Worm (Caenorhabditis elegans): ENCODE measurements around the gene str-118.

str-118 gene

DNA sequence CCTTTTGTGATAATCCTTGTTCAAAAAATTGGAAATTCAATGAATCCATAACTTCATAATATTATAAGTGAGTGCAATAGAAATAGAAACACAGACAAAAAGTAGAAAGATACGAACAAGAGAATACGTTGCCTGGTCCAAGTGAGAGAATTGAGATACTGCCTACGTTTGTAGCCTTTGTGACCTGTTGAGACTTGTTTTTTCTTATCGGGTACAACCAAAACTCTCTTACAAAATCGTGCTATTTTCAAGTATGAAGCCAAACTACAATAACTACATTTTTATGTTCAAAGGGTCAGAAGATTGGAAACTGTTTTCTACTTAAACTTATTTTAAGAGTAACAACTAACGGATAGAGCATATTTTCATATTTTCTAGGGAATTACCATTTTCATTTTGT, 29.7 kb downstream of the str-118 start, which contains the start of gene nhr-205:
Gene nhr-205 (minus strand): TSS at position 141 of the 400 bp plus-strand sequence.
- TF ChIP-seq ztf-11 (tag; optimal IDR thresholded peaks at IDR 0.05) = no peak
- peak; percentile 77 for TF ChIP-seq nhr-76 (tag; optimal IDR thresholded peaks at IDR 0.05)

DNA sequence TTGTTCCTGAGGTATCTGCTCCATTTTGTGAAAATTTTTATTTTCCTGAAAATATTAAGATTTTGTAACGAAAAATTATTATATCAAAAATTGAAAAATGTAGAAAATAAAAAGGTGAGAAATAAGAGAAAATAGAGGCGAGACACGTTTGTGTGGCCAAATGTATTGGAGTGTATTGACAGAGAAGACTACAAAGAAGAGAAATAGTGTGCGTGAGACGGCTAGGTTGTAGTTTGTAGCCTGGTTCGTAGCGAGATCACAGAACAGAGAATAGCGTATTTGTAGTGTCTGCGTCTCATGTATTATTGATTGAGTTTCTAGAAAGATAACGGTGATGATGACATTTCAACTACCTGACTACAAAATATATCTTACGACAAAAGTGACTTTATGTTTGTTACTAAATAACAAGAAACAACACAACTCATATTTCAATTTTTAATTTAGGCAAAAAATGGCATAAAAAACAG, 32.1 kb downstream of the str-118 start, which contains the start of gene nhr-12:
Gene nhr-12 (minus strand): TSS at position 51 of the 470 bp plus-strand sequence.
- TF ChIP-seq hmg-11 (tag; optimal IDR thresholded peaks at IDR 0.05) (no peak), unc-62 (GFP tag; optimal IDR thresholded peaks at IDR 0.05) (no peak), elt-2 (tag; optimal IDR thresholded peaks at IDR 0.05) (peak; percentile 45), ama-1 (optimal IDR thresholded peaks at IDR 0.05) (no peak), skn-1 (tag; optimal IDR thresholded peaks at IDR 0.05) (peak; percentile 2), nhr-11 (tag; optimal IDR thresholded peaks at IDR 0.05) (peak; percentile 8), ceh-28 (tag; optimal IDR thresholded peaks at IDR 0.05) (peak; percentile 28), ztf-11 (tag; optimal IDR thresholded peaks at IDR 0.05) (no peak), nfya-1 (tag; optimal IDR thresholded peaks at IDR 0.05; ENCODE audit: insufficient read depth) (peak; percentile 0), nhr-77 (tag; optimal IDR thresholded peaks at IDR 0.05) (no peak), pha-4 (tag; optimal IDR thresholded peaks at IDR 0.05) (no peak), elt-1 (tag; optimal IDR thresholded peaks at IDR 0.05) (no peak)

ce11 chrV:10084864-10085263, 32.9 kb downstream of the str-118 start, which contains the start of gene R04B5.6:
Gene R04B5.6 (plus strand): TSS chrV:10085164.
- TF ChIP-seq eor-1 (tag; optimal IDR thresholded peaks at IDR 0.05) (no peak), nhr-12 (tag; optimal IDR thresholded peaks at IDR 0.05) (no peak), R02D3.7 (tag; optimal IDR thresholded peaks at IDR 0.05) (no peak), nhr-76 (tag; optimal IDR thresholded peaks at IDR 0.05) (peak; percentile 63), unc-62 (GFP tag; optimal IDR thresholded peaks at IDR 0.05) (no peak), pha-4 (tag; optimal IDR thresholded peaks at IDR 0.05) (no peak), unc-39 (tag; optimal IDR thresholded peaks at IDR 0.05) (no peak), ztf-4 (tag; optimal IDR thresholded peaks at IDR 0.05) (peak; percentile 18), nhr-23 (tag; optimal IDR thresholded peaks at IDR 0.05) (no peak)

ce11 chrV:10086141-10086540, 34.2 kb downstream of the str-118 start:
- TF ChIP-seq nhr-76 (tag; optimal IDR thresholded peaks at IDR 0.05) (peak; percentile 35), daf-12 (tag; optimal IDR thresholded peaks at IDR 0.05) (no peak)

ce11 chrV:10087103-10087502, 35.1 kb downstream of the str-118 start, which contains the start of gene R04B5.5:
Gene R04B5.5 (plus strand): TSS chrV:10087480.
- TF ChIP-seq fos-1 (tag; optimal IDR thresholded peaks at IDR 0.05) (no peak), ztf-4 (tag; optimal IDR thresholded peaks at IDR 0.05) (peak; percentile 61), elt-3 (tag; optimal IDR thresholded peaks at IDR 0.05) (peak in 1 of 3 experiments; percentile 71), nhr-11 (tag; optimal IDR thresholded peaks at IDR 0.05) (no peak), ceh-28 (tag; optimal IDR thresholded peaks at IDR 0.05) (peak; percentile 2), unc-39 (tag; optimal IDR thresholded peaks at IDR 0.05) (no peak), pha-4 (tag; optimal IDR thresholded peaks at IDR 0.05) (no peak), mdl-1 (tag; optimal IDR thresholded peaks at IDR 0.05) (peak; percentile 18), egl-5 (tag; optimal IDR thresholded peaks at IDR 0.05) (no peak), jun-1 (tag; optimal IDR thresholded peaks at IDR 0.05) (peak; percentile 39), nhr-25 (tag; optimal IDR thresholded peaks at IDR 0.05) (no peak), unc-62 (GFP tag; optimal IDR thresholded peaks at IDR 0.05) (no peak), nhr-76 (tag; optimal IDR thresholded peaks at IDR 0.05) (peak; percentile 62), elt-2 (tag; optimal IDR thresholded peaks at IDR 0.05) (peak; percentile 91), egl-27 (tag; optimal IDR thresholded peaks at IDR 0.05) (no peak), elt-1 (tag; optimal IDR thresholded peaks at IDR 0.05) (no peak), hmg-11 (tag; optimal IDR thresholded peaks at IDR 0.05) (no peak), nhr-23 (tag; optimal IDR thresholded peaks at IDR 0.05) (peak; percentile 60), tbx-2 (tag; optimal IDR thresholded peaks at IDR 0.05) (no peak), nfya-1 (tag; optimal IDR thresholded peaks at IDR 0.05; ENCODE audit: insufficient read depth) (no peak), nhr-43 (tag; optimal IDR thresholded peaks at IDR 0.05; ENCODE audit: poor library complexity, severe bottlenecking) (peak; percentile 59), sea-2 (GFP tag; optimal IDR thresholded peaks at IDR 0.05) (no peak), aly-2 (tag; optimal IDR thresholded peaks at IDR 0.05) (no peak), skn-1 (tag; optimal IDR thresholded peaks at IDR 0.05) (no peak), fkh-10 (GFP tag; optimal IDR thresholded peaks at IDR 0.05) (no peak), lin-15B (tag; optimal IDR thresholded peaks at IDR 0.05) (no peak), lin-39 (tag; optimal IDR thresholded peaks at IDR 0.05) (no peak), pqm-1 (tag; optimal IDR thresholded peaks at IDR 0.05) (peak; percentile 81), ceh-16 (tag; optimal IDR thresholded peaks at IDR 0.05) (no peak)
